Fruit fly (Drosophila melanogaster) whole organism, prepupa: ENCODE results near the gene CG6055.

Experiments
- Blimp-1 ChIP-seq: fragments of 200-800 bp; sonication (Bioruptor generic); optimal IDR thresholded peaks from 3 replicates; lab custom pipeline; 2017; ENCODE audit warnings: missing biosample characterization, missing genetic modification characterization, mild to moderate bottlenecking, moderate library complexity, missing genetic modification reagents
- CG11902 ChIP-seq: fragments of 200-800 bp; sonication (Bioruptor generic); optimal IDR thresholded peaks from 3 replicates; lab custom pipeline; 2016; ENCODE audit warnings: missing biosample characterization, missing genetic modification characterization
- CG16779 ChIP-seq: fragments of 200-800 bp; sonication (Bioruptor generic); optimal IDR thresholded peaks from 3 replicates; lab custom pipeline; 2017; ENCODE audit warnings: missing biosample characterization, mild to moderate bottlenecking, missing genetic modification characterization
- CG3919 ChIP-seq: fragments of 200-800 bp; sonication (Bioruptor generic); optimal IDR thresholded peaks from 3 replicates; lab custom pipeline; 2016; ENCODE audit warnings: missing biosample characterization, missing genetic modification characterization
- CG6808 ChIP-seq: fragments of 200-800 bp; sonication (Bioruptor generic); optimal IDR thresholded peaks from 3 replicates; lab custom pipeline; 2017; ENCODE audit warnings: missing biosample characterization, missing genetic modification characterization, mild to moderate bottlenecking, moderate library complexity, missing genetic modification reagents
- CG8119 ChIP-seq: fragments of 200-800 bp; sonication (Bioruptor generic); IDR thresholded peaks from 3 replicates; pipeline ENCODE4 v1.3.6; 2022; ENCODE audit warnings: missing biosample characterization, missing genetic modification characterization
- CG8319 ChIP-seq: fragments of 200-800 bp; sonication (Bioruptor generic); optimal IDR thresholded peaks from 3 replicates; lab custom pipeline; 2016; ENCODE audit warnings: missing biosample characterization, missing genetic modification characterization
- CG9139 ChIP-seq: fragments of 200-800 bp; sonication (Bioruptor generic); optimal IDR thresholded peaks from 3 replicates; lab custom pipeline; 2017; ENCODE audit warnings: missing biosample characterization, mild to moderate bottlenecking, missing genetic modification characterization
- Eip93F ChIP-seq: fragments of 200-800 bp; sonication (Bioruptor generic); optimal IDR thresholded peaks from 2 replicates; lab custom pipeline; 2016; ENCODE audit warnings: missing biosample characterization, mild to moderate bottlenecking, missing genetic modification characterization
- Gug ChIP-seq: fragments of 200-800 bp; sonication (Bioruptor generic); IDR thresholded peaks from 2 replicates; pipeline ENCODE4 v1.3.6; 2022; ENCODE audit warnings: missing biosample characterization, missing genetic modification characterization
- Hr38 ChIP-seq: sonication (Bioruptor generic); optimal IDR thresholded peaks from 2 replicates; lab custom pipeline; 2016; ENCODE audit warnings: missing biosample characterization, missing genetic modification characterization
- Hr39 ChIP-seq: fragments of 200-800 bp; sonication (Bioruptor generic); optimal IDR thresholded peaks from 2 replicates; lab custom pipeline; 2016; ENCODE audit warnings: missing biosample characterization, missing genetic modification characterization
- dsx ChIP-seq: fragments of 200-800 bp; optimal IDR thresholded peaks from 3 replicates; lab custom pipeline; 2019; ENCODE audit warnings: missing biosample characterization, mild to moderate bottlenecking, missing genetic modification characterization, moderate library complexity; ENCODE audit not compliant: poor library complexity, severe bottlenecking

- TF ChIP-seq CG16779 (tag; lab: Kevin White, UChicago) (no peak), Hr39 (no peak), dsx (no peak), CG3919 (GFP tag; lab: Kevin White, UChicago) (no peak), CG6808 (no peak), CG8119 (GFP tag; lab: Robert Waterston, UW) (no peak), CG11902 (GFP tag; lab: Kevin White, UChicago) (no peak), Gug (GFP tag; lab: Robert Waterston, UW) (no peak), CG8319 (GFP tag; lab: Kevin White, UChicago) (no peak), CG9139 (GFP tag; lab: Kevin White, UChicago) (no peak), Blimp-1 (GFP tag; lab: Kevin White, UChicago) (no peak), Hr38 (GFP tag; lab: Kevin White, UChicago) (no peak), Eip93F (GFP tag; lab: Kevin White, UChicago) (no peak)
Observed at dm6 chr2L:7454112-7454511, 12.2 kb upstream of the CG6055 start, which contains the start of gene Gr28a.
